Worm (Caenorhabditis elegans) whole organism, L2 larva: ENCODE measurements around the gene anoh-1.

Source experiments
- C34F6.9 ChIP-seq: fragments of 150-350 bp; optimal IDR thresholded peaks from 2 replicates; lab custom pipeline; 2014; ENCODE audit warnings: missing biosample characterization, missing genetic modification characterization
- R02D3.7 ChIP-seq: fragments of 150-350 bp; optimal IDR thresholded peaks from 2 replicates; lab custom pipeline; 2014; ENCODE audit warnings: missing biosample characterization, missing genetic modification characterization
- ZK546.5 ChIP-seq: sonication (generic microtip); optimal IDR thresholded peaks from 2 replicates; lab custom pipeline; 2017; ENCODE audit warnings: missing biosample characterization, missing genetic modification characterization
- aly-2 ChIP-seq: fragments of 150-350 bp; optimal IDR thresholded peaks from 2 replicates; lab custom pipeline; 2014; ENCODE audit warnings: missing biosample characterization, missing genetic modification characterization
- ama-1 ChIP-seq: fragments of 150-350 bp; optimal IDR thresholded peaks from 2 replicates; lab custom pipeline; 2018; ENCODE audit warnings: inconsistent platforms
- egl-27 ChIP-seq: sonication (generic microtip); optimal IDR thresholded peaks from 3 replicates; lab custom pipeline; 2017; ENCODE audit warnings: missing biosample characterization, missing genetic modification reagents, missing genetic modification characterization
- elt-1 ChIP-seq: fragments of 150-350 bp; optimal IDR thresholded peaks from 2 replicates; lab custom pipeline; 2014; ENCODE audit warnings: missing biosample characterization, missing genetic modification characterization
- elt-3 ChIP-seq: sonication (generic microtip); optimal IDR thresholded peaks from 2 replicates; lab custom pipeline; 2017; ENCODE audit warnings: missing biosample characterization, missing genetic modification characterization
- gmeb-1 ChIP-seq: fragments of 150-350 bp; optimal IDR thresholded peaks from 2 replicates; lab custom pipeline; 2014; ENCODE audit warnings: missing biosample characterization, missing genetic modification characterization
- lin-39 ChIP-seq: fragments of 150-350 bp; optimal IDR thresholded peaks from 2 replicates; lab custom pipeline; 2014; ENCODE audit warnings: missing biosample characterization, missing genetic modification reagents, missing genetic modification characterization
- lsy-2 ChIP-seq, 2 experiments: fragments of 150-350 bp in 1 of 2; sonication (generic microtip) in 1 of 2; optimal IDR thresholded peaks; 2 replicates each; lab custom pipeline; 2014 to 2017; ENCODE audit warnings: missing biosample characterization in 2 of 2, missing genetic modification characterization in 2 of 2
- nhr-11 ChIP-seq: fragments of 150-350 bp; optimal IDR thresholded peaks from 2 replicates; lab custom pipeline; 2014; ENCODE audit warnings: missing biosample characterization, missing genetic modification characterization
- nhr-12 ChIP-seq: fragments of 150-350 bp; optimal IDR thresholded peaks from 2 replicates; lab custom pipeline; 2014; ENCODE audit warnings: missing biosample characterization, missing genetic modification characterization
- nhr-77 ChIP-seq: fragments of 150-350 bp; optimal IDR thresholded peaks from 2 replicates; lab custom pipeline; 2014; ENCODE audit warnings: missing biosample characterization, missing genetic modification characterization
- sem-4 ChIP-seq: fragments of 150-350 bp; optimal IDR thresholded peaks from 2 replicates; lab custom pipeline; 2014; ENCODE audit warnings: missing biosample characterization, missing genetic modification reagents, missing genetic modification characterization
- sma-9 ChIP-seq, 2 experiments: fragments of 150-350 bp in 1 of 2; sonication (generic microtip) in 1 of 2; optimal IDR thresholded peaks; 2 replicates each; lab custom pipeline; 2014 to 2016; ENCODE audit warnings: missing genetic modification characterization in 2 of 2, mild to moderate bottlenecking in 1 of 2, missing biosample characterization in 1 of 2, missing compliant biosample characterization in 1 of 2, missing genetic modification reagents in 1 of 2, moderate library complexity in 1 of 2
- unc-39 ChIP-seq: fragments of 150-350 bp; optimal IDR thresholded peaks from 2 replicates; lab custom pipeline; 2014; ENCODE audit warnings: missing biosample characterization, missing genetic modification characterization
- ztf-1 ChIP-seq: fragments of 200-800 bp; sonication (Bioruptor generic); conservative IDR thresholded peaks from 2 replicates; pipeline ENCODE4 v1.3.6; 2022; ENCODE audit warnings: missing genetic modification characterization, missing compliant biosample characterization

The anoh-1 gene

DNA sequence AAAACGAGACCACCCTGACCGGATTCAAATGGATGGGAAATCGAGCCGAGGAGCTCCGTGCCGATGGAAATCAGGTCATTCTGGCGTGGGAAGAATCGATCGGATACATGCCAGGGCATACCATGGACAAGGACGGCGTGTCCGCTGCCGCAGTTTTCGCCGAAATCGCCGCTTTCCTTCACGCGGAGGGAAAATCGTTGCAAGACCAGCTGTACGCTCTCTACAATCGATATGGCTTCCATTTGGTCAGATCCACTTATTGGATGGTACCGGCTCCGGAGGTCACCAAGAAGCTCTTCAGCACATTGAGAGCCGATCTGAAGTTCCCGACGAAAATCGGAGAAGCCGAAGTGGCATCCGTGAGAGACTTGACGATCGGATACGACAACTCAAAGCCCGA, 55.6 kb downstream of the anoh-1 start:
- TF ChIP-seq elt-1, result no peak
- no peak for TF ChIP-seq lin-39 (tag; lab: Kevin White, UChicago)
- no peak for TF ChIP-seq C34F6.9 (tag; lab: Kevin White, UChicago)
- TF ChIP-seq gmeb-1, result no peak
- TF ChIP-seq lsy-2 (tag; optimal IDR thresholded peaks at IDR 0.05; lab: Kevin White, UChicago), result no peak
- no peak for TF ChIP-seq sma-9 (GFP tag; optimal IDR thresholded peaks at IDR 0.05; lab: Kevin White, UChicago)
- TF ChIP-seq sma-9 (tag; optimal IDR thresholded peaks at IDR 0.05; lab: Kevin White, UChicago), result no peak

DNA sequence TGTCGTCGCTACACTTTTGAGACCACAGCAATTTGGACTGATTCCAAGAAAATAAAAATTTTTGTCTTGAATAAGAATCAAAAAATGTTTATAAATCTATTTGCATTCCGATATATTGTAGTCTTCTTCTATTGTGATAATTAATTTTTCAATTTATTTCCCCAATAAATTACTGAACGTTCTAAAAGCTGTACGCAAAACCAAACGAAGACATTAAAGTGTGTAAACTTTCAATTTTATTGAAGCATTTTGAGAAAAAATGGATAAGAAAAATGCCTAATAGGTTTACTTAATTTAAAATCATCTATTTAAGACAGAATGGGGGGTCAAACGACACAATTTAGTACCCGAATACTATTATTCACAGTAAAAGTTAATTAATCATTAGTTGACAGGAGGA, 56.2 kb downstream of the anoh-1 start:
- TF ChIP-seq sem-4 (tag; lab: Kevin White, UChicago) (no peak), aly-2 (tag; lab: Kevin White, UChicago) (no peak), nhr-77 (tag; lab: Kevin White, UChicago) (no peak), egl-27 (tag; lab: Kevin White, UChicago) (no peak), gmeb-1 (no peak), ZK546.5 (tag; lab: Kevin White, UChicago) (no peak), unc-39 (no peak), nhr-11 (no peak), ama-1 (lab: Kevin White, UChicago) (no peak), lin-39 (tag; lab: Kevin White, UChicago) (no peak), elt-3 (no peak), R02D3.7 (no peak), ztf-1 (GFP tag; lab: Robert Waterston, UW) (no peak), nhr-12 (tag; lab: Kevin White, UChicago) (no peak)
